5 fruit fly cellular contexts compared by ENCODE assay signal in the genomic region with DNA sequence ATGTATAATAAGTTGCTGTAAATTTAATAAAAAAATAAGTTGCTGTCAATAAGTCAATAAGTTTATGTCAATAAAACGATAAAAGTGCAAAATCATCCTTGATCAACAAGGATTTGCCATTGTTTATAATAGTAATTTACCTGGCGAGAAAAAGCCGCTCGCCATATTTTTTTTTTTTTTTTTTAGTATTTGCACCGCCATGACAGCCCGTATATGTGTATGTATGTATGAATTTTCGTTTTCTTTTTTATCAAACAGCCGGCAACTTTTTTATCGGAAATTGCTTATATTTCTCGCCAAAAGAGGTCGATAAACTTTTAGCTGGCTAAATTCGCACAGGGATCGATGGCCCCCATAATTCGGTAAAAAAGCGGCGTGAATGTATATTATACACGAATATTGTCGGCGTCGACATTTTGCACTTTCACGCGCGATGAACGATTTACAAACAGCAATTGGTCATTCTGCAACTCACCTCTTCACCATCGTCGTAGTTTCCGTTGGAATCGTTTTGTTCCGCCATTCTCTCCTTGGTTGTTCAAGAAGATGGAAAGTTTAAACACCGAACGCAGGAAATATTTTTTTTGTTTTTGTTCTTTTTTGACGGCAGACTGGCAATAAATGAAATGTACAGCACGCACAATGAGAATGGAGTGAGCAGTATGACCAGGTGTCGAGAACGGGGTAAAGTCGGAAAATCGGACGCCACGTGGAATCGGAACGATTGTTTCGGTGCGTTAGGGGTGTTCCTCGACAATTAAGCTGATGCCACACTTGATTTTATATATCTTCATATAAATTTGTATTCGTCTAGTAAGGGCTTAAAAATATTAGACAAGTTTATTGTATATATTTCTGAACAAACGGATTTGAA.
TF ChIP-seq lines count a peak whose summit lies in the region.

A gene (minus strand): TSS at position 667 of the 874 bp plus-strand sequence.

- TF ChIP-seq CTCF in whole organism, embryonic (GFP tag; optimal IDR thresholded peaks at IDR 0.05; lab: Kevin White, UChicago): no peak

TF ChIP-seq in whole organism, adult, 20 proteins besides CTCF, POLR2A, EP300 and RAD21 (continues in another document):
- TF ChIP-seq CG1620 (GFP tag; optimal IDR thresholded peaks at IDR 0.05; lab: Kevin White, UChicago) (peak; percentile 10), CG11617 (GFP tag; optimal IDR thresholded peaks at IDR 0.05; lab: Kevin White, UChicago) (peak; percentile 24), cnc (optimal IDR thresholded peaks at IDR 0.05; lab: Kevin White, UChicago) (no peak), toe (GFP tag; optimal IDR thresholded peaks at IDR 0.05; lab: Kevin White, UChicago) (no peak), Clk (GFP tag; optimal IDR thresholded peaks at IDR 0.05; lab: Kevin White, UChicago) (no peak), Mnt (GFP tag; optimal IDR thresholded peaks at IDR 0.05; lab: Kevin White, UChicago) (peak; percentile 84), Hr96 (GFP tag; optimal IDR thresholded peaks at IDR 0.05; lab: Kevin White, UChicago) (no peak), CG7101 (tag; optimal IDR thresholded peaks at IDR 0.05; lab: Kevin White, UChicago) (no peak), Crg-1 (GFP tag; optimal IDR thresholded peaks at IDR 0.05; lab: Kevin White, UChicago) (peak; percentile 3), CG14711 (tag; optimal IDR thresholded peaks at IDR 0.05; lab: Kevin White, UChicago) (no peak), CG12768 (GFP tag; optimal IDR thresholded peaks at IDR 0.05; lab: Kevin White, UChicago) (peak; percentile 19), pad (GFP tag; optimal IDR thresholded peaks at IDR 0.05; lab: Kevin White, UChicago) (no peak), CG7045 (GFP tag; optimal IDR thresholded peaks at IDR 0.05; lab: Kevin White, UChicago) (no peak), kay (GFP tag; lab: Kevin White, UChicago; ENCODE audit: borderline replicate concordance) (peak; percentile 66), CG5204 (GFP tag; optimal IDR thresholded peaks at IDR 0.05; lab: Kevin White, UChicago) (no peak), cic (GFP tag; optimal IDR thresholded peaks at IDR 0.05; lab: Kevin White, UChicago) (peak; percentile 40)

TF ChIP-seq in whole organism, embryonic, 481 proteins besides CTCF, POLR2A, EP300 and RAD21 (continues in another document):
- TF ChIP-seq bab2 (GFP tag; optimal IDR thresholded peaks at IDR 0.05; lab: Kevin White, UChicago) (no peak), Dref (GFP tag; IDR thresholded peaks at IDR 0.05; lab: Robert Waterston, UW) (peak; percentile 67), CG32532 (GFP tag; IDR thresholded peaks at IDR 0.05; lab: Robert Waterston, UW) (peak; percentile 49), CG12299 (tag; optimal IDR thresholded peaks at IDR 0.05; lab: Kevin White, UChicago) (peak; percentile 41), shn (GFP tag; optimal IDR thresholded peaks at IDR 0.05; lab: Kevin White, UChicago) (no peak), CG32772 (GFP tag; IDR thresholded peaks at IDR 0.05; lab: Robert Waterston, UW) (peak; percentile 32; the same call in 1 of the 2 replicates), odd (GFP tag; optimal IDR thresholded peaks at IDR 0.05; lab: Kevin White, UChicago) (no peak), Nf-YA (GFP tag; IDR thresholded peaks at IDR 0.05; lab: Robert Waterston, UW) (no peak), CG7987 (GFP tag; optimal IDR thresholded peaks at IDR 0.05; lab: Kevin White, UChicago) (peak; percentile 60), CG3847 (GFP tag; IDR thresholded peaks at IDR 0.05; lab: Robert Waterston, UW) (peak; percentile 14; the same call in 1 of the 2 replicates), Ets65A (GFP tag; lab: Kevin White, UChicago) (peak; percentile 89), CG30020 (tag; optimal IDR thresholded peaks at IDR 0.05; lab: Kevin White, UChicago) (peak; percentile 93), CG11723 (GFP tag; optimal IDR thresholded peaks at IDR 0.05; lab: Kevin White, UChicago) (no peak), NFAT (GFP tag; IDR thresholded peaks at IDR 0.05; lab: Robert Waterston, UW) (peak; percentile 33; the same call in 1 of the 2 replicates), gce (GFP tag; IDR thresholded peaks at IDR 0.05; lab: Robert Waterston, UW) (no peak), phol (tag; optimal IDR thresholded peaks at IDR 0.05; lab: Kevin White, UChicago) (peak; percentile 84)

TF ChIP-seq in whole organism, prepupa, 60 proteins besides CTCF, POLR2A, EP300 and RAD21:
- TF ChIP-seq lz (GFP tag; optimal IDR thresholded peaks at IDR 0.05; lab: Kevin White, UChicago) (peak; percentile 10), CG10669 (GFP tag; optimal IDR thresholded peaks at IDR 0.05; lab: Kevin White, UChicago) (no peak), CG3919 (GFP tag; optimal IDR thresholded peaks at IDR 0.05; lab: Kevin White, UChicago) (no peak), CG6163 (GFP tag; IDR thresholded peaks at IDR 0.05; lab: Robert Waterston, UW) (peak; percentile 7; the same call in 2 of the 3 replicates), ss (GFP tag; optimal IDR thresholded peaks at IDR 0.05; lab: Kevin White, UChicago) (peak; percentile 54 to 56), Ets96B (tag; optimal IDR thresholded peaks at IDR 0.05; lab: Kevin White, UChicago) (peak; percentile 1), CG6808 (GFP tag; optimal IDR thresholded peaks at IDR 0.05; lab: Kevin White, UChicago) (peak; percentile 55), cyc (GFP tag; optimal IDR thresholded peaks at IDR 0.05; lab: Kevin White, UChicago) (no peak), CG9139 (GFP tag; optimal IDR thresholded peaks at IDR 0.05; lab: Kevin White, UChicago) (peak; percentile 52), achi (GFP tag; optimal IDR thresholded peaks at IDR 0.05; lab: Kevin White, UChicago) (no peak), eg (GFP tag; IDR thresholded peaks at IDR 0.05; lab: Robert Waterston, UW) (peak; percentile 23), dsx (GFP tag; optimal IDR thresholded peaks at IDR 0.05; lab: Kevin White, UChicago; ENCODE audit: poor library complexity, severe bottlenecking) (peak; percentile 26), CG16779 (tag; optimal IDR thresholded peaks at IDR 0.05; lab: Kevin White, UChicago) (no peak), CG6854 (GFP tag; optimal IDR thresholded peaks at IDR 0.05; lab: Kevin White, UChicago) (peak; percentile 79), vri (GFP tag; optimal IDR thresholded peaks at IDR 0.05; lab: Kevin White, UChicago) (peak; percentile 33)

TF ChIP-seq in whole organism, pupa, 21 proteins besides CTCF, POLR2A, EP300 and RAD21 (continues in another document):
- TF ChIP-seq CG12605 (GFP tag; IDR thresholded peaks at IDR 0.05; lab: Robert Waterston, UW) (peak; percentile 5; the same call in 1 of the 2 replicates), fd96Ca (GFP tag; IDR thresholded peaks at IDR 0.05; lab: Robert Waterston, UW) (peak; percentile 38; the same call in 1 of the 3 replicates), CG17806 (tag; optimal IDR thresholded peaks at IDR 0.05; lab: Kevin White, UChicago) (no peak), Pif1A (GFP tag; optimal IDR thresholded peaks at IDR 0.05; lab: Kevin White, UChicago) (no peak), CG9948 (tag; optimal IDR thresholded peaks at IDR 0.05; lab: Kevin White, UChicago) (no peak), CG32121 (GFP tag; IDR thresholded peaks at IDR 0.05; lab: Robert Waterston, UW) (0 out of 2 replicates have a peak, but pooled peaks have one; percentile 18), Snoo (tag; optimal IDR thresholded peaks at IDR 0.05; lab: Kevin White, UChicago) (no peak), CG8301 (tag; optimal IDR thresholded peaks at IDR 0.05; lab: Kevin White, UChicago) (no peak), gl (tag; optimal IDR thresholded peaks at IDR 0.05; lab: Kevin White, UChicago) (peak; percentile 45), CG14655 (GFP tag; optimal IDR thresholded peaks at IDR 0.05; lab: Kevin White, UChicago) (no peak), CG15710 (tag; optimal IDR thresholded peaks at IDR 0.05; lab: Kevin White, UChicago) (peak; percentile 23), CG34367 (tag; optimal IDR thresholded peaks at IDR 0.05; lab: Kevin White, UChicago) (no peak), D1 (tag; optimal IDR thresholded peaks at IDR 0.05; lab: Kevin White, UChicago) (no peak), Pif1B (GFP tag; optimal IDR thresholded peaks at IDR 0.05; lab: Kevin White, UChicago) (no peak), CG10348 (GFP tag; IDR thresholded peaks at IDR 0.05; lab: Robert Waterston, UW) (no peak), CG8159 (tag; optimal IDR thresholded peaks at IDR 0.05; lab: Kevin White, UChicago) (no peak), CG13204 (GFP tag; optimal IDR thresholded peaks at IDR 0.05; lab: Kevin White, UChicago) (no peak), rn (GFP tag; IDR thresholded peaks at IDR 0.05; lab: Robert Waterston, UW) (no peak), CG4496 (GFP tag; IDR thresholded peaks at IDR 0.05; lab: Robert Waterston, UW) (peak; percentile 61)

TF ChIP-seq in whole organism, wandering third instar larva, 38 proteins besides CTCF, POLR2A, EP300 and RAD21:
- TF ChIP-seq h (GFP tag; optimal IDR thresholded peaks at IDR 0.05; lab: Kevin White, UChicago): no peak
- TF ChIP-seq dsf (GFP tag; optimal IDR thresholded peaks at IDR 0.05; lab: Kevin White, UChicago; ENCODE audit: borderline replicate concordance): no peak
- peak; percentile 70 for TF ChIP-seq Hr83 (GFP tag; optimal IDR thresholded peaks at IDR 0.05; lab: Kevin White, UChicago; ENCODE audit: poor library complexity, severe bottlenecking)
- no peak for TF ChIP-seq Dfd (GFP tag; optimal IDR thresholded peaks at IDR 0.05; lab: Kevin White, UChicago)
- peak; percentile 46 for TF ChIP-seq Sp1 (GFP tag; optimal IDR thresholded peaks at IDR 0.05; lab: Kevin White, UChicago)
- TF ChIP-seq brk (GFP tag; optimal IDR thresholded peaks at IDR 0.05; lab: Kevin White, UChicago): peak; percentile 31
- TF ChIP-seq Hnf4 (GFP tag; optimal IDR thresholded peaks at IDR 0.05; lab: Kevin White, UChicago): peak; percentile 4
- no peak for TF ChIP-seq CG9705 (GFP tag; optimal IDR thresholded peaks at IDR 0.05; lab: Kevin White, UChicago)
- no peak for TF ChIP-seq HLH106 (tag; optimal IDR thresholded peaks at IDR 0.05; lab: Kevin White, UChicago)
- TF ChIP-seq Mio (GFP tag; optimal IDR thresholded peaks at IDR 0.05; lab: Kevin White, UChicago): no peak
- TF ChIP-seq dl (GFP tag; optimal IDR thresholded peaks at IDR 0.05; lab: Kevin White, UChicago; ENCODE audit: insufficient read depth in 1 of 2, partially characterized antibody in 2 of 2): peak in 1 of 2 experiments; percentile 12
- no peak for TF ChIP-seq CrebA (GFP tag; optimal IDR thresholded peaks at IDR 0.05; lab: Kevin White, UChicago; ENCODE audit: borderline replicate concordance)
- TF ChIP-seq Rel (GFP tag; optimal IDR thresholded peaks at IDR 0.05; lab: Kevin White, UChicago): no peak
- peak; percentile 40 for TF ChIP-seq Rel (tag; optimal IDR thresholded peaks at IDR 0.05; lab: Kevin White, UChicago)
- peak; percentile 10 for TF ChIP-seq woc (GFP tag; optimal IDR thresholded peaks at IDR 0.05; lab: Kevin White, UChicago)
- TF ChIP-seq jim (GFP tag; optimal IDR thresholded peaks at IDR 0.05; lab: Kevin White, UChicago): peak; percentile 90
